Fruit fly (Drosophila melanogaster) whole organism, wandering third instar larva: Measurements from ENCODE around the gene Sfp24Bc.

Source experiments
- Abd-B ChIP-seq: fragments of >200 bp; optimal IDR thresholded peaks from 2 replicates; lab custom pipeline; 2017; ENCODE audit warnings: missing biosample characterization, missing genetic modification characterization
- br ChIP-seq: fragments of 200-800 bp; sonication (Bioruptor generic); optimal IDR thresholded peaks from 2 replicates; lab custom pipeline; 2016; ENCODE audit warnings: missing biosample characterization, missing genetic modification characterization
- sage ChIP-seq: fragments of 200-800 bp; sonication (Bioruptor generic); optimal IDR thresholded peaks from 2 replicates; lab custom pipeline; 2016; ENCODE audit warnings: missing biosample characterization, mild to moderate bottlenecking, missing genetic modification characterization

dm6 chr2L:3635444-3635843 lies 34.9 kb downstream of the Sfp24Bc start:
- TF ChIP-seq Abd-B = no peak
- no peak for TF ChIP-seq sage (GFP tag; lab: Kevin White, UChicago)
- no peak for TF ChIP-seq br (GFP tag; lab: Kevin White, UChicago)
